Worm (Caenorhabditis elegans) whole organism, L4 larva: ENCODE data around the gene R03H10.1.

Experiments used
- F44E2.7 ChIP-seq: fragments of 200-800 bp; sonication (Bioruptor generic); IDR thresholded peaks from 2 replicates; pipeline ENCODE4 v2.1.2; 2022; ENCODE audit warnings: missing genetic modification characterization, missing compliant biosample characterization
- F49E8.2 ChIP-seq: sonication (generic microtip); optimal IDR thresholded peaks from 2 replicates; lab custom pipeline; 2016; ENCODE audit warnings: missing compliant biosample characterization, mild to moderate bottlenecking, missing genetic modification characterization, borderline replicate concordance
- T20F7.1 ChIP-seq: fragments of 200-800 bp; sonication (Bioruptor generic); optimal IDR thresholded peaks from 2 replicates; lab custom pipeline; 2018; ENCODE audit warnings: mild to moderate bottlenecking, missing genetic modification characterization, missing compliant biosample characterization
- T26A8.4 ChIP-seq: fragments of 200-800 bp; sonication (Bioruptor generic); IDR thresholded peaks from 2 replicates; pipeline ENCODE4 v1.3.6; 2022; ENCODE audit warnings: missing genetic modification characterization, missing compliant biosample characterization
- Y75B8A.6 ChIP-seq: fragments of 200-800 bp; sonication (Bioruptor generic); IDR thresholded peaks from 2 replicates; pipeline ENCODE4 v1.3.6; 2022; ENCODE audit warnings: missing genetic modification reagents, missing genetic modification characterization, missing compliant biosample characterization
- aha-1 ChIP-seq: fragments of 150-350 bp; peaks from one replicate; lab custom pipeline; 2014; ENCODE audit warnings: missing biosample characterization, missing genetic modification characterization
- arid-1 ChIP-seq: fragments of 200-800 bp; sonication (Bioruptor generic); conservative IDR thresholded peaks from 2 replicates; pipeline ENCODE4 v1.3.6; 2022; ENCODE audit warnings: missing genetic modification reagents, missing genetic modification characterization, missing compliant biosample characterization
- ceh-20 ChIP-seq: fragments of 200-800 bp; sonication (Bioruptor generic); IDR thresholded peaks from 2 replicates; pipeline ENCODE4 v1.3.6; 2022; ENCODE audit warnings: missing genetic modification reagents, missing genetic modification characterization, missing compliant biosample characterization
- ces-1 ChIP-seq: fragments of 150-350 bp; sonication (generic microtip); optimal IDR thresholded peaks from 4 replicates; lab custom pipeline; 2014; ENCODE audit warnings: missing biosample characterization, missing genetic modification reagents, missing genetic modification characterization
- daf-19 ChIP-seq: fragments of 200-800 bp; sonication (Bioruptor generic); conservative IDR thresholded peaks from 2 replicates; pipeline ENCODE4 v1.3.6; 2022; ENCODE audit warnings: missing genetic modification characterization, missing compliant biosample characterization
- dpl-1 ChIP-seq: fragments of 150-350 bp; optimal IDR thresholded peaks from 2 replicates; lab custom pipeline; 2014; ENCODE audit warnings: missing biosample characterization, missing genetic modification reagents, missing genetic modification characterization
- dve-1 ChIP-seq: sonication (generic microtip); optimal IDR thresholded peaks from 2 replicates; lab custom pipeline; 2017; ENCODE audit warnings: antibody characterized with exemption, mild to moderate bottlenecking, missing genetic modification characterization, missing compliant biosample characterization; ENCODE audit not compliant: insufficient read depth
- egl-43 ChIP-seq: fragments of 200-800 bp; sonication (Bioruptor generic); IDR thresholded peaks from 2 replicates; pipeline ENCODE4 v1.3.6; 2022; ENCODE audit warnings: missing genetic modification reagents, missing genetic modification characterization, missing compliant biosample characterization
- fkh-10 ChIP-seq: fragments of 150-350 bp; optimal IDR thresholded peaks from 2 replicates; lab custom pipeline; 2014; ENCODE audit warnings: missing biosample characterization, missing genetic modification reagents, missing genetic modification characterization
- gei-8 ChIP-seq: fragments of 200-800 bp; sonication (Bioruptor generic); optimal IDR thresholded peaks from 2 replicates; lab custom pipeline; 2018; ENCODE audit warnings: mild to moderate bottlenecking, missing genetic modification characterization, missing compliant biosample characterization
- hlh-11 ChIP-seq: fragments of 200-800 bp; sonication (Bioruptor generic); optimal IDR thresholded peaks from 2 replicates; lab custom pipeline; 2018; ENCODE audit warnings: mild to moderate bottlenecking, missing genetic modification characterization, missing compliant biosample characterization
- lin-29 ChIP-seq: fragments of 200-800 bp; sonication (Bioruptor generic); IDR thresholded peaks from 2 replicates; pipeline ENCODE4 v1.3.6; 2022; ENCODE audit warnings: missing genetic modification reagents, missing genetic modification characterization, missing compliant biosample characterization
- lin-38 ChIP-seq: fragments of 200-800 bp; sonication (Bioruptor generic); IDR thresholded peaks from 2 replicates; pipeline ENCODE4 v1.3.6; 2022; ENCODE audit warnings: missing genetic modification reagents, missing genetic modification characterization, missing compliant biosample characterization
- lir-3 ChIP-seq: sonication (generic microtip); optimal IDR thresholded peaks from 2 replicates; lab custom pipeline; 2016; ENCODE audit warnings: mild to moderate bottlenecking, missing genetic modification characterization, missing compliant biosample characterization
- mdl-1 ChIP-seq, 2 experiments: fragments of 150-350 bp in 1 of 2; sonication (generic microtip) in 1 of 2; optimal IDR thresholded peaks; 2 replicates each; lab custom pipeline; 2014 to 2017; ENCODE audit warnings: missing biosample characterization in 2 of 2, missing genetic modification characterization in 2 of 2
- mxl-3 ChIP-seq: fragments of 200-800 bp; sonication (Bioruptor generic); optimal IDR thresholded peaks from 2 replicates; lab custom pipeline; 2018; ENCODE audit warnings: mild to moderate bottlenecking, missing genetic modification characterization, missing compliant biosample characterization
- nhr-10 ChIP-seq: fragments of 150-350 bp; optimal IDR thresholded peaks from 2 replicates; lab custom pipeline; 2014; ENCODE audit warnings: missing biosample characterization, missing genetic modification characterization
- nhr-102 ChIP-seq: sonication (generic microtip); optimal IDR thresholded peaks from 2 replicates; lab custom pipeline; 2016; ENCODE audit warnings: mild to moderate bottlenecking, missing genetic modification characterization, moderate library complexity, missing compliant biosample characterization
- nhr-11 ChIP-seq: fragments of 150-350 bp; optimal IDR thresholded peaks from 2 replicates; lab custom pipeline; 2014; ENCODE audit warnings: missing biosample characterization, missing genetic modification characterization
- nhr-41 ChIP-seq: fragments of 200-800 bp; sonication (Bioruptor generic); IDR thresholded peaks from 2 replicates; pipeline ENCODE4 v1.3.6; 2022; ENCODE audit warnings: missing genetic modification reagents, missing genetic modification characterization, missing compliant biosample characterization
- nhr-77 ChIP-seq: fragments of 150-350 bp; optimal IDR thresholded peaks from 2 replicates; lab custom pipeline; 2014; ENCODE audit warnings: missing biosample characterization, missing genetic modification characterization
- rbr-2 ChIP-seq: sonication (generic microtip); optimal IDR thresholded peaks from 2 replicates; lab custom pipeline; 2016; ENCODE audit warnings: missing genotype, missing genetic modification characterization, missing compliant biosample characterization
- set-16 ChIP-seq: fragments of 200-800 bp; sonication (Bioruptor generic); IDR thresholded peaks from 2 replicates; pipeline ENCODE4 v1.3.6; 2022; ENCODE audit warnings: missing genetic modification reagents, missing genetic modification characterization, missing compliant biosample characterization
- snpc-1.2 ChIP-seq: fragments of 200-800 bp; sonication (Bioruptor generic); IDR thresholded peaks from 2 replicates; pipeline ENCODE4 v1.3.6; 2022; ENCODE audit warnings: missing genetic modification reagents, missing genetic modification characterization, missing compliant biosample characterization
- unc-39 ChIP-seq: sonication (generic microtip); optimal IDR thresholded peaks from 2 replicates; lab custom pipeline; 2017; ENCODE audit warnings: missing biosample characterization, missing genetic modification characterization
- unc-62 ChIP-seq, 3 experiments: fragments of 150-350 bp in 1 of 3; sonication (generic microtip); optimal IDR thresholded peaks in 2 of 3; peaks in 1 of 3; 1 replicate in 1 of 3; 2 replicates in 2 of 3; lab custom pipeline; 2014 to 2017; ENCODE audit warnings: missing biosample characterization in 3 of 3, missing genetic modification characterization in 3 of 3, missing genetic modification reagents in 3 of 3, missing genotype in 1 of 3
- zag-1 ChIP-seq: fragments of 150-350 bp; optimal IDR thresholded peaks from 2 replicates; lab custom pipeline; 2014; ENCODE audit warnings: missing biosample characterization, missing genetic modification characterization
- zfp-2 ChIP-seq: sonication (generic microtip); optimal IDR thresholded peaks from 2 replicates; lab custom pipeline; 2016; ENCODE audit warnings: mild to moderate bottlenecking, missing genetic modification characterization, missing compliant biosample characterization

R03H10.1 gene

DNA sequence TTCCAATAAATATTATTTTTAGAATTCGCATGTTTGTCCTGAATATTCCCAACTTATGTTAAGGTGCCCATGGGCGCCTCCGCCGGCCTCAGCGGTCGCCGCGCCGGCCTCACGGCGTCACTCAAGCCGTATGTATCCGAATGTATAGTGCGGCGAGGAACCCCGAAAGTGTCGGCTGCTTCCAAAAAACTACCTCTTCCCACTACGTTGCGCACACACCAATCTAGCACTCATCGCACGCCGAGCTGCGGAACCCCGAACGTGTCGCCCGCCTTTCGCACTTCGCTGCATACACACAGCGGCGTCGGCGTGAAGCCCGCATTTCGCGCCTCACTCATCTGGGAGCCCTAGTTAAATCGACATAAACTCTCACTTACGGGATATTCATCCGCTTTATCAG, 12.2 kb upstream of the R03H10.1 start:
- TF ChIP-seq lin-38 (GFP tag; lab: Robert Waterston, UW) (no peak), egl-43 (GFP tag; lab: Robert Waterston, UW) (0 out of 2 replicates have a peak, but pooled peaks have one; percentile 46), nhr-41 (no peak), T26A8.4 (no peak), arid-1 (GFP tag; lab: Robert Waterston, UW) (no peak), hlh-11 (no peak), F49E8.2 (tag; lab: Kevin White, UChicago) (no peak), set-16 (peak; percentile 83), snpc-1.2 (GFP tag; lab: Robert Waterston, UW) (no peak), nhr-10 (tag; lab: Kevin White, UChicago) (no peak)

DNA sequence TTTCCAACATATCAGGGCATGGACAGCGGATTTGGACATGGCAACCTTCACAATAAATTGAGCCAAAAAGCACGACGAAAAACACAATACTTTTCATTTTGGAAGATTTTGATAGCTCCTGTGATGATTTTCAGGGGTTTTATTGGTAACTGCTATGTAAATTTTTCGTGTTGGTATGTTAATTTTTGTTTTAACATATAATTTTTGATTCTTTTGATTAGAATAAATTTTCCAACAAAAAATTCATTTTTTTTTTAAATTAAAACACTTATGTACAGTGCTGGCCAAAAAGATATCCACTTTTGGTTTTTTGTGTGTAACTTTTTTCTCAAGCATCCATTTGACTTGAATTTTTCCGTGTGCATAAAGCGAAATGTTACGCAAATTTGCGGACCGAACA, 11.6 kb upstream of the R03H10.1 start, which contains the start of gene R03H10.4:
TSS of gene R03H10.4 (minus strand) at position 101 of the 400 bp plus-strand sequence.
- peak; percentile 13 for TF ChIP-seq aha-1 (tag; lab: Kevin White, UChicago)

DNA sequence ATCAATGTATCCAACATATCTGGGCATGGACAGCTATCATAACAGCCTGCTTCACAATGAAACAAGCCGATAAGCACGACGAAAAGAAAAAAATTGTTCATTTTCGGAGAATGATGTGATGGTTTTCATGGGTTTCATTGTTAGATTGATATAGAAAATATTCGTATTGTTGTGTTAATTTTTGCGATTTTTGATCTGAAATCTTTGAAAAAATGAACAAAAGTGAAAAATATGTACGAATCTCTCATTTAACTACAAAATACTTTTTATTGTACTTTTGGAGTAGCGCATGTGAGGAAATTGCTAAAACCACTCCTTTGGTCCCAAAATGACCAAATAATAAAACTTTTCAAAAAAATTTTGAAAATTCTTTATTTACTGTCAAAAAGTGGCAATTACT, 9.5 kb upstream of the R03H10.1 start, which contains the start of gene R03H10.5:
TSS of gene R03H10.5 (minus strand) at position 101 of the 400 bp plus-strand sequence.
- TF ChIP-seq unc-62 (GFP tag; optimal IDR thresholded peaks at IDR 0.05 in 1 of 2; lab: Kevin White, UChicago) (no peak), unc-62 (tag; optimal IDR thresholded peaks at IDR 0.05; lab: Kevin White, UChicago) (no peak), mdl-1 (tag; optimal IDR thresholded peaks at IDR 0.05; lab: Kevin White, UChicago) (no peak), mxl-3 (GFP tag; lab: Kevin White, UChicago) (no peak), zag-1 (no peak), dpl-1 (no peak), unc-39 (no peak), zfp-2 (tag; lab: Kevin White, UChicago) (no peak), lin-29 (no peak), ces-1 (GFP tag; lab: Kevin White, UChicago) (no peak), dve-1 (no peak)

DNA sequence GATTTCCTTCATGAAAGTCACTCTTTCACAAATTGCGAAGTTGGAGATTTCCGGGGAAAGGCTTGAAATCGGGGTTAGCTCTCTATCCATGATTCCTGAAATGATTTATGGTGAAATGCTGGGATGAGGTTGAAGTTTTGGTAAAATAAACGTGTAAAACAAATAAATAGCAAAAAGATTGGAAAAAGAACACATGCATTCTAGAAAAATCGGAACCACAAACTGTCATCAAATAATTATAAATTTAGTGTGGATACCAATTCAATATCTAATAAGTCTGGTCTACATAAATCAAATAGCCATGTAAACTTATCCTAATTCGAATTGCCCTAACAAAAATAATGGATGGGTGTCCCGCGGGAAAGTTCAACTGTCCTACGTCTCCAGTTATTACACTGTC, 6.7 kb upstream of the R03H10.1 start, which contains the start of gene R03H10.6:
TSS of gene R03H10.6 (minus strand) at position 101 of the 400 bp plus-strand sequence.
- TF ChIP-seq nhr-102 (tag; lab: Kevin White, UChicago), result no peak
- TF ChIP-seq aha-1 (tag; lab: Kevin White, UChicago), result peak; percentile 82
- TF ChIP-seq gei-8 (GFP tag; lab: Kevin White, UChicago), result no peak

DNA sequence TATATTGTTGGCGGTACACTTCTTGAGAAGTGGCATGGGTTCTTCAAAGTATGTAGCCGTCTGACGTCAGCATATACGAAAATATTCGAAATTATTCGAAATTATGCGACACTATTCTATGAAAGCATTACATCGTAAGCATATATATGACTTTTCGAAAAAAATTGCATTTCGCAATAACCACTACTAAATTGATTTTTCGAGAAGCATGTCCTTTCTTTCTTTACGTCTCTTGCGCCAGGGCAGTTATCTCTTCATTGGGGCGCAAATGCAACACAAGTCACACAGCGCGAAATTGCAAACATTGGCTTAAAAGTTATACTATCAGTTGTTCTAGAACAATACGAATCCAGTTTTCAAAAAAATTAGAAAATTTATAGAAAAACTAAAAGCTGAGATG, 6.2 kb upstream of the R03H10.1 start:
- TF ChIP-seq unc-39 (no peak), T20F7.1 (GFP tag; lab: Kevin White, UChicago) (no peak), zfp-2 (tag; lab: Kevin White, UChicago) (no peak), Y75B8A.6 (no peak), mdl-1 (tag; optimal IDR thresholded peaks at IDR 0.05; lab: Kevin White, UChicago) (no peak), lir-3 (tag; lab: Kevin White, UChicago) (no peak), hlh-11 (no peak), fkh-10 (GFP tag; lab: Kevin White, UChicago) (no peak), mxl-3 (GFP tag; lab: Kevin White, UChicago) (no peak), ceh-20 (GFP tag; lab: Robert Waterston, UW) (no peak), daf-19 (no peak), F44E2.7 (GFP tag; lab: Robert Waterston, UW) (no peak), nhr-77 (no peak), rbr-2 (tag; lab: Kevin White, UChicago) (no peak), nhr-11 (no peak)
